Worm (Caenorhabditis elegans): ENCODE results near the gene tomm-20.

DNA sequence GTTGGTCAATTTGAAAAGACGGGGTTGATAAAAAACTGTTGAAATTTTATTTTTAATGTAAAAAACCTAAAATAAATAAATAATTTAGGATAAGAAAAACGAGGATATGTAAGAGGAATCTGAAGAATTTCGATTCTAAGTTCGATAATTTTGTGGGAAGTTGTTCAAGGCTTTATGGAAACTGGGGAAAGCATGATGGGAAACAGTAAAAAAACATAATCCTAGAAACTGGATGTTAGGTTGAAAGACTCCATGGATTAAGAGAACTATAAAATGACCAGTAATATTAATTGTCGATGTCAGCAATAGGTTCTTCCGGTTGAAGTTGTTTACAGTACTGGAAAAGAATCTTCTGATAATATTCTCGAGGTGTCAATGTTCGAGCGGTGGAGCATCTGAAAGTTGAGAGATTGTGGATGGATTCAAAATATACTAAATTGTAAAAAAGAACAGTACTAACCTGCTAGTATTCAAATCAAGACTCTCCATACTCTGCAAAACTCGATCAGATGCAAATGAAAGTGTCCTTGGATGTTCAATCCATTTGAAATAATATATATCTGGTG lies 22.9 kb downstream of the tomm-20 start:
- TF ChIP-seq nhr-28 (tag; optimal IDR thresholded peaks at IDR 0.05) = no peak
- no peak for TF ChIP-seq pha-4 (tag; optimal IDR thresholded peaks at IDR 0.05)
- TF ChIP-seq nhr-12 (tag; optimal IDR thresholded peaks at IDR 0.05) = no peak
- no peak for TF ChIP-seq nhr-76 (tag; optimal IDR thresholded peaks at IDR 0.05)
- no peak for TF ChIP-seq sptf-1 (tag; optimal IDR thresholded peaks at IDR 0.05)
- TF ChIP-seq zip-8 (tag; optimal IDR thresholded peaks at IDR 0.05) = no peak

All from whole organism, mixed stage, embryonic.